Worm (Caenorhabditis elegans) whole organism, L4 larva: ENCODE results near the gene F54E7.9.

Source experiments
- R02D3.7 ChIP-seq: fragments of 150-350 bp; sonication (generic microtip); optimal IDR thresholded peaks from 3 replicates; lab custom pipeline; 2014; ENCODE audit warnings: missing biosample characterization, missing genetic modification characterization
- dmd-8 ChIP-seq: fragments of 200-800 bp; sonication (Bioruptor generic); IDR thresholded peaks from 2 replicates; pipeline ENCODE4 v1.3.6; 2022; ENCODE audit warnings: missing genetic modification characterization, missing compliant biosample characterization
- nhr-6 ChIP-seq: fragments of 150-350 bp; optimal IDR thresholded peaks from 2 replicates; lab custom pipeline; 2014; ENCODE audit warnings: missing biosample characterization, missing genetic modification characterization
- saeg-2 ChIP-seq: fragments of 200-800 bp; sonication (Bioruptor generic); IDR thresholded peaks from 2 replicates; pipeline ENCODE4 v1.3.6; 2022; ENCODE audit warnings: missing genetic modification reagents, missing genetic modification characterization, missing compliant biosample characterization
- snpc-4 ChIP-seq: fragments of 150-350 bp; optimal IDR thresholded peaks from 2 replicates; lab custom pipeline; 2014; ENCODE audit warnings: missing biosample characterization, missing genetic modification characterization
- zag-1 ChIP-seq: fragments of 150-350 bp; optimal IDR thresholded peaks from 2 replicates; lab custom pipeline; 2014; ENCODE audit warnings: missing biosample characterization, missing genetic modification characterization

ce11 chrIII:5693736-5694135 is 16.0 kb upstream of the F54E7.9 start, which contains the start of gene B0336.13:
- TF ChIP-seq nhr-6 (tag; lab: Kevin White, UChicago) (no peak), zag-1 (tag; lab: Kevin White, UChicago) (no peak), saeg-2 (no peak), dmd-8 (GFP tag; lab: Robert Waterston, UW) (no peak), R02D3.7 (no peak), snpc-4 (no peak)
